Fruit fly (Drosophila melanogaster): ENCODE results near the gene pic.
A peak's percentile ranks its signal among the peaks of the same experiment; 100 is the strongest.

Gene pic

DNA sequence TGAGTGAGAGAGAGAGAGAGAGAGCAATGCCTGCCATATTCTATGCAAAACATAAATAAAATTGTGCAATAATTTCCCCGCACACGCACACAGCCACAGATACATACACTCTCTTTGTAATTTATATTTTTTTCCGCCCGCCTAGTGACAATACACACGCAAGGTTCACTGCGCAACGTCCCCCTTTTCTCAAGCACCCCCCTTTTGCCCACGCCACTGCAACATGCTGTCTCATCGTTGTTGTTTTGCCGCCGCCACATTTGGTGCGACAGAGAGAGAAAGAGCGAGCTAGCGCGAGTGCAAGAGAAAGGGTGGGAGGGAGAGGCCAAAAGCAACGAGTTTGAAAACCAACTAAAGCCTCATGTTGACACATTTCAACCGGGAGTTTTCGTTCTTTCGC is 39.7 kb upstream of the pic start (continued):
- TF ChIP-seq CG2875 (GFP tag; optimal IDR thresholded peaks at IDR 0.05) (no peak), lmd (GFP tag; IDR thresholded peaks at IDR 0.05) (peak; percentile 67), ATbp (GFP tag; optimal IDR thresholded peaks at IDR 0.05) (peak; percentile 17), disco-r (GFP tag; optimal IDR thresholded peaks at IDR 0.05) (peak; percentile 73), Med (GFP tag) (peak; percentile 96), en (GFP tag; optimal IDR thresholded peaks at IDR 0.05) (no peak), mam (GFP tag; optimal IDR thresholded peaks at IDR 0.05) (peak; percentile 64), CG1233 (GFP tag; optimal IDR thresholded peaks at IDR 0.05) (peak; percentile 66), Bgb (GFP tag; IDR thresholded peaks at IDR 0.05; ENCODE audit: partially characterized antibody) (0 out of 2 replicates have a peak, but pooled peaks have one; percentile 17), CG3726 (GFP tag; IDR thresholded peaks at IDR 0.05) (no peak), tup (GFP tag; optimal IDR thresholded peaks at IDR 0.05) (peak; percentile 22), repo (GFP tag; optimal IDR thresholded peaks at IDR 0.05) (peak; percentile 47), HHEX (GFP tag; optimal IDR thresholded peaks at IDR 0.05) (no peak), D19A (tag; optimal IDR thresholded peaks at IDR 0.05) (peak; percentile 53), CG3847 (GFP tag; IDR thresholded peaks at IDR 0.05) (peak; percentile 52), CG32767 (GFP tag; IDR thresholded peaks at IDR 0.05) (0 out of 2 replicates have a peak, but pooled peaks have one; percentile 45), Aef1 (GFP tag; IDR thresholded peaks at IDR 0.05) (peak; percentile 91), Max (GFP tag; optimal IDR thresholded peaks at IDR 0.05) (peak; percentile 30), CG11247 (GFP tag; IDR thresholded peaks at IDR 0.05) (peak; percentile 65), HLH4C (GFP tag; IDR thresholded peaks at IDR 0.05; ENCODE audit: partially characterized antibody) (no peak), CG18619 (GFP tag; optimal IDR thresholded peaks at IDR 0.05) (peak; percentile 66), Stat92E (GFP tag; optimal IDR thresholded peaks at IDR 0.05) (no peak), ab (GFP tag; optimal IDR thresholded peaks at IDR 0.05) (peak; percentile 31), CG34422 (GFP tag; IDR thresholded peaks at IDR 0.05) (peak; percentile 86), CG4617 (GFP tag; optimal IDR thresholded peaks at IDR 0.05; ENCODE audit: borderline replicate concordance) (no peak), esg (GFP tag; conservative IDR thresholded peaks at IDR 0.05) (peak; percentile 51), CG9609 (GFP tag; optimal IDR thresholded peaks at IDR 0.05) (peak; percentile 49), B-H1 (GFP tag; IDR thresholded peaks at IDR 0.05) (peak; percentile 54; the same call in 2 of the 3 replicates), odd (GFP tag; optimal IDR thresholded peaks at IDR 0.05) (peak; percentile 7), pb (GFP tag; optimal IDR thresholded peaks at IDR 0.05) (peak; percentile 14), Neu2 (GFP tag; optimal IDR thresholded peaks at IDR 0.05; ENCODE audit: borderline replicate concordance) (no peak), HLH54F (GFP tag; optimal IDR thresholded peaks at IDR 0.05) (peak; percentile 55), bsh (GFP tag; optimal IDR thresholded peaks at IDR 0.05) (peak in 1 of 2 experiments; percentile 45), CG13775 (GFP tag; optimal IDR thresholded peaks at IDR 0.05) (peak; percentile 41), Usf (GFP tag; optimal IDR thresholded peaks at IDR 0.05) (no peak), gfzf (GFP tag; optimal IDR thresholded peaks at IDR 0.05) (no peak), Hr51 (GFP tag; optimal IDR thresholded peaks at IDR 0.05) (peak; percentile 52 to 69), CG16863 (GFP tag; optimal IDR thresholded peaks at IDR 0.05) (peak; percentile 52), CG7786 (GFP tag; optimal IDR thresholded peaks at IDR 0.05) (peak; percentile 65), CG12155 (GFP tag; optimal IDR thresholded peaks at IDR 0.05) (peak; percentile 94), tll (GFP tag; optimal IDR thresholded peaks at IDR 0.05) (peak in 1 of 2 experiments; percentile 55), CG31441 (GFP tag; IDR thresholded peaks at IDR 0.05) (no peak; the same call in 1 of the 2 replicates), bowl (GFP tag; IDR thresholded peaks at IDR 0.05) (peak; percentile 51; the same call in 1 of the 2 replicates), CG31388 (GFP tag; optimal IDR thresholded peaks at IDR 0.05) (no peak), CG4328 (GFP tag; optimal IDR thresholded peaks at IDR 0.05) (peak; percentile 18), CG1024 (GFP tag; IDR thresholded peaks at IDR 0.05) (no peak), rib (GFP tag; IDR thresholded peaks at IDR 0.05) (peak; percentile 85), pzg (GFP tag; optimal IDR thresholded peaks at IDR 0.05) (peak; percentile 18), CG2678 (tag; optimal IDR thresholded peaks at IDR 0.05) (peak; percentile 57), lilli (GFP tag; optimal IDR thresholded peaks at IDR 0.05) (peak; percentile 81)

All from whole organism, embryonic.